Fruit fly (Drosophila melanogaster) S2 (cell line): Measurements from ENCODE around the gene maca.

Experiments
- CG8478 ChIP-seq: fragments of >200 bp; optimal IDR thresholded peaks from 2 replicates; lab custom pipeline; 2018
- CTCF ChIP-seq, 2 experiments: fragments of >200 bp; optimal IDR thresholded peaks; 2 replicates each; lab custom pipeline; 2018

The maca gene

DNA sequence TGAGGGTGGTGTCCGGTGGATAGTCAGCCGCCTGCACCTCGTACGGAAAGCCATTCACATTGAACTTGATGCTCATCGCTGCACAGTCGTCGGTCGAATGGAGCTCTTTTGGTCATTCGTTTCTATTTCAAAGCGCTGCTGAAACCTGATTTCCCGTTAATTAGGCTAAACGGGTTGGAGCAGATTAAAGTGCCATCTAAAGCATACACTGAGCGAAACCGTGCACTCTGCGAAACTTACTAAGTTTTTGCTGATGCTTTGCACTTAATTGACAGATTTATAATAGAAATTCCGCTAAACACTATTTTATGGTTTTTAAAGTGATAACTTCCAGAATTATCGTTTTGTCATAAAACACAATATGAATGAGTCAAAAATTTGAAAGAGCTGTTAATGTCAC lies 47.9 kb downstream of the maca start, which contains the start of gene AOX2:
Gene AOX2, minus strand, starts transcription at position 101 of the 400 bp plus-strand sequence.
- TF ChIP-seq CG8478 (lab: Kevin White, UChicago) (no peak), CTCF (optimal IDR thresholded peaks at IDR 0.05; lab: Kevin White, UChicago) (no peak)
